Worm (Caenorhabditis elegans) whole organism, early embryonic: ENCODE data around the gene arrd-2.

ENCODE experiments used
- B0310.2 ChIP-seq: sonication (generic microtip); optimal IDR thresholded peaks from 2 replicates; lab custom pipeline; 2016; ENCODE audit warnings: mild to moderate bottlenecking, missing genetic modification characterization, missing compliant biosample characterization
- F13C5.2 ChIP-seq: sonication (generic microtip); optimal IDR thresholded peaks from 2 replicates; lab custom pipeline; 2017; ENCODE audit warnings: mild to moderate bottlenecking, missing genetic modification characterization, inconsistent platforms, missing compliant biosample characterization
- aly-1 ChIP-seq: sonication (generic microtip); optimal IDR thresholded peaks from 2 replicates; lab custom pipeline; 2016; ENCODE audit warnings: missing genetic modification characterization, missing compliant biosample characterization
- ama-1 ChIP-seq: fragments of 150-350 bp; optimal IDR thresholded peaks from 2 replicates; lab custom pipeline; 2014
- ceh-13 ChIP-seq: fragments of 200-800 bp; sonication (Bioruptor generic); optimal IDR thresholded peaks from 2 replicates; lab custom pipeline; 2018; ENCODE audit warnings: mild to moderate bottlenecking, missing genetic modification characterization, missing compliant biosample characterization
- ceh-36 ChIP-seq: sonication (generic microtip); optimal IDR thresholded peaks from 2 replicates; lab custom pipeline; 2016; ENCODE audit warnings: missing genetic modification characterization, inconsistent platforms, missing compliant biosample characterization
- ets-7 ChIP-seq: sonication (generic microtip); optimal IDR thresholded peaks from 2 replicates; lab custom pipeline; 2016; ENCODE audit warnings: missing genotype, missing genetic modification characterization, missing compliant biosample characterization
- flt-1 ChIP-seq: fragments of 200-800 bp; sonication (Bioruptor generic); IDR thresholded peaks from 2 replicates; pipeline ENCODE4 v1.3.6; 2022; ENCODE audit warnings: missing genetic modification characterization, missing compliant biosample characterization
- hmbx-1 ChIP-seq: sonication (generic microtip); optimal IDR thresholded peaks from 2 replicates; lab custom pipeline; 2016; ENCODE audit warnings: mild to moderate bottlenecking, missing genetic modification characterization, missing compliant biosample characterization
- hmg-4 ChIP-seq: fragments of 200-800 bp; sonication (Bioruptor generic); optimal IDR thresholded peaks from 2 replicates; lab custom pipeline; 2018; ENCODE audit warnings: mild to moderate bottlenecking, missing genetic modification characterization, missing compliant biosample characterization
- hnd-1 ChIP-seq: sonication (generic microtip); optimal IDR thresholded peaks from 2 replicates; lab custom pipeline; 2016; ENCODE audit warnings: missing genetic modification characterization, missing compliant biosample characterization
- pes-1 ChIP-seq: fragments of 200-800 bp; sonication (Bioruptor generic); IDR thresholded peaks from 2 replicates; pipeline ENCODE4 v1.3.6; 2022; ENCODE audit warnings: missing genetic modification reagents, missing genetic modification characterization, missing compliant biosample characterization
- scrt-1 ChIP-seq: fragments of 200-800 bp; sonication (Bioruptor generic); IDR thresholded peaks from 2 replicates; pipeline ENCODE4 v1.3.6; 2022; ENCODE audit warnings: missing genetic modification characterization, missing compliant biosample characterization
- sea-1 ChIP-seq: fragments of 200-800 bp; sonication (Bioruptor generic); conservative IDR thresholded peaks from 2 replicates; pipeline ENCODE4 v1.3.6; 2022; ENCODE audit warnings: missing genetic modification characterization, missing compliant biosample characterization
- tbx-11 ChIP-seq: fragments of 200-800 bp; sonication (Bioruptor generic); IDR thresholded peaks from 2 replicates; pipeline ENCODE4 v1.3.6; 2022; ENCODE audit warnings: missing genetic modification characterization, missing compliant biosample characterization
- tbx-37 ChIP-seq: fragments of 200-800 bp; sonication (Bioruptor generic); conservative IDR thresholded peaks from 2 replicates; pipeline ENCODE4 v1.3.6; 2022; ENCODE audit warnings: missing genetic modification reagents, missing genetic modification characterization, missing compliant biosample characterization
- tra-4 ChIP-seq: sonication (generic microtip); optimal IDR thresholded peaks from 2 replicates; lab custom pipeline; 2017; ENCODE audit warnings: missing genetic modification characterization, missing compliant biosample characterization

Gene arrd-2

ce11 chrII:9403087-9403486 is 4.5 kb upstream of the arrd-2 start, which contains the start of gene Y51B9A.6:
Y51B9A.6 (minus strand) TSS chrII:9403187.
- TF ChIP-seq B0310.2 (tag; lab: Kevin White, UChicago) (no peak), ceh-13 (GFP tag; lab: Kevin White, UChicago) (no peak), tra-4 (tag; lab: Kevin White, UChicago) (no peak), flt-1 (GFP tag; lab: Robert Waterston, UW) (no peak), hmbx-1 (tag; lab: Kevin White, UChicago) (no peak), scrt-1 (GFP tag; lab: Robert Waterston, UW) (no peak), ama-1 (no peak), aly-1 (tag; lab: Kevin White, UChicago) (no peak), ets-7 (tag; lab: Kevin White, UChicago) (no peak), F13C5.2 (tag; lab: Kevin White, UChicago) (no peak)

ce11 chrII:9403846-9404245 is 3.7 kb upstream of the arrd-2 start, which contains the start of gene Y51B9A.5:
Y51B9A.5 (plus strand) TSS chrII:9404146.
- no peak for TF ChIP-seq aly-1 (tag; lab: Kevin White, UChicago)
- TF ChIP-seq tra-4 (tag; lab: Kevin White, UChicago) = no peak
- no peak for TF ChIP-seq hnd-1 (tag; lab: Kevin White, UChicago)
- TF ChIP-seq hmg-4 (GFP tag; lab: Kevin White, UChicago) = no peak
- TF ChIP-seq sea-1 (GFP tag; lab: Robert Waterston, UW) = no peak
- TF ChIP-seq hmbx-1 (tag; lab: Kevin White, UChicago) = no peak
- TF ChIP-seq ama-1 = no peak
- TF ChIP-seq tbx-11 (GFP tag; lab: Robert Waterston, UW) = no peak
- no peak for TF ChIP-seq F13C5.2 (tag; lab: Kevin White, UChicago)
- no peak for TF ChIP-seq pes-1 (GFP tag; lab: Robert Waterston, UW)
- no peak for TF ChIP-seq flt-1 (GFP tag; lab: Robert Waterston, UW)
- no peak for TF ChIP-seq ceh-13 (GFP tag; lab: Kevin White, UChicago)
- no peak for TF ChIP-seq tbx-37 (GFP tag; lab: Robert Waterston, UW)
- no peak for TF ChIP-seq ets-7 (tag; lab: Kevin White, UChicago)
- no peak for TF ChIP-seq B0310.2 (tag; lab: Kevin White, UChicago)
- TF ChIP-seq ceh-36 (tag; lab: Kevin White, UChicago) = no peak
- TF ChIP-seq scrt-1 (GFP tag; lab: Robert Waterston, UW) = no peak

DNA sequence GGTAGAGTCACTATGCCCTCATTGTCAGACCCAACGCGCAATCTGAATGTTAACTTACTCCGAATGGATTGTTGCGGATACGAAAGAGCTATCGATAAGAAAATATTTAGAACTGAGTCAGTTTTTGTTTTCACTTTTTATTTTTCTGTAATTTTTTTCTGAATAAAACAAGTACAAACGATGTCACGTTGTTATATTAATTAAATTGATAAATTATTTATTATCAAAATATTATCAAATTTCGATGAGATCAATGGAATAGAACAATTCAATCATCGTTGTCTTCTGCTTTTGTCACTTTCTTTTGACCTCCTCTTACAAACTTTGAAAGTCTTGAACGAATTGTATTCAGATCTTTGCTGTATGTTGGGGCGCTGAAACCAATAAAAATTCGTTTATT is 549 bp upstream of the arrd-2 start, which contains the start of gene mpz-6:
mpz-6 (minus strand) TSS at position 101 of the 400 bp plus-strand sequence.
- TF ChIP-seq scrt-1 (GFP tag; lab: Robert Waterston, UW) = no peak
- TF ChIP-seq F13C5.2 (tag; lab: Kevin White, UChicago) = no peak
- TF ChIP-seq aly-1 (tag; lab: Kevin White, UChicago) = no peak
- no peak for TF ChIP-seq flt-1 (GFP tag; lab: Robert Waterston, UW)
- TF ChIP-seq hmbx-1 (tag; lab: Kevin White, UChicago) = no peak
- no peak for TF ChIP-seq B0310.2 (tag; lab: Kevin White, UChicago)
- no peak for TF ChIP-seq ceh-36 (tag; lab: Kevin White, UChicago)
- TF ChIP-seq tbx-37 (GFP tag; lab: Robert Waterston, UW) = no peak
- no peak for TF ChIP-seq sea-1 (GFP tag; lab: Robert Waterston, UW)
- TF ChIP-seq hmg-4 (GFP tag; lab: Kevin White, UChicago) = no peak
- TF ChIP-seq pes-1 (GFP tag; lab: Robert Waterston, UW) = no peak
- TF ChIP-seq ceh-13 (GFP tag; lab: Kevin White, UChicago) = no peak

DNA sequence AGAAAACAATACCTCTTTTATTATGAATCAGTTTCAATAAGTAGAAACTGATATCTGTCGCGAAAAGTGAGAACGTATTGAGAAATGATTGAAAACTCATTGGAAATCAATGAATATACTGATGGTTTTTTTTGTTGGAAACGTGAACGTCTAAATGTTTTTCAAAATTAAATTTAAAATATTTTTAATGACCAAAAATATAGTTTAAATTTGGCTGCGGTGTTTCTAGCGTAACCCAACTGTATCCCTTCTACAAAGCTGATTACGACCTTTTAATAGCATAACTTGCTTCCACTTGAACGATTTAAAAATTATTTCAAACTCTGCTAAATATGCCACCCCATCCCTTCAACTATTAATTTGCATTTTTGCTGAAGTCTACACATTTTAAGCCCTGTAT is 3.9 kb downstream of the arrd-2 start, which contains the start of gene M176.9:
M176.9 (minus strand) TSS at position 101 of the 400 bp plus-strand sequence.
- TF ChIP-seq pes-1 (GFP tag; lab: Robert Waterston, UW) (no peak), tbx-37 (GFP tag; lab: Robert Waterston, UW) (no peak), ceh-36 (tag; lab: Kevin White, UChicago) (no peak), aly-1 (tag; lab: Kevin White, UChicago) (no peak), ceh-13 (GFP tag; lab: Kevin White, UChicago) (no peak), ama-1 (no peak), hnd-1 (tag; lab: Kevin White, UChicago) (no peak), B0310.2 (tag; lab: Kevin White, UChicago) (no peak), flt-1 (GFP tag; lab: Robert Waterston, UW) (no peak), tbx-11 (GFP tag; lab: Robert Waterston, UW) (no peak)

DNA sequence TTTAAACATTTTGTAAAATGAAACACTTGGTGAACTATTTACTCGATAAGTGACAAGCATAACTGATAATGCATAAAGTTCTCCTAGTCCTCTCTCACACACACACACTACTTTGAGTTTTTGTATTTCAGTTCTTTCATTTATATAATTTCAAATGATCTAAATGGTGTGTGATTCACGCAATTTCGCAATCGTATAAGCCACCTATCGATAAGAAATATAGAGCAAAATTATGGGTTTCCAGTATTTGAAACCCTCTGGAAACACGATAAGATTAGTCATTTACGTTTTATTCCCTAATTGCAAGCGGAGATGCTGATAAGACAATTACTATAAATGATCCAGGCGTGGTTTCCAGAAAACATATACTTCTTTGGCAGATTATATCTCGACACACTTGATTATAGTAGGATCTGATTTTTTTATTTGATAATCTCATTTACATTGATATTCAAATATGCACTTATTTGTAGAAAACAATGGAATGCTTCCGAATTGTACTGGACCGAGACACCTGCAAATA is 4.6 kb downstream of the arrd-2 start, which contains the start of gene arrd-3:
arrd-3 (plus strand) TSS at position 473 of the 523 bp plus-strand sequence.
- TF ChIP-seq ets-7 (tag; lab: Kevin White, UChicago) (no peak), flt-1 (GFP tag; lab: Robert Waterston, UW) (no peak), tbx-37 (GFP tag; lab: Robert Waterston, UW) (no peak), ama-1 (no peak)

DNA sequence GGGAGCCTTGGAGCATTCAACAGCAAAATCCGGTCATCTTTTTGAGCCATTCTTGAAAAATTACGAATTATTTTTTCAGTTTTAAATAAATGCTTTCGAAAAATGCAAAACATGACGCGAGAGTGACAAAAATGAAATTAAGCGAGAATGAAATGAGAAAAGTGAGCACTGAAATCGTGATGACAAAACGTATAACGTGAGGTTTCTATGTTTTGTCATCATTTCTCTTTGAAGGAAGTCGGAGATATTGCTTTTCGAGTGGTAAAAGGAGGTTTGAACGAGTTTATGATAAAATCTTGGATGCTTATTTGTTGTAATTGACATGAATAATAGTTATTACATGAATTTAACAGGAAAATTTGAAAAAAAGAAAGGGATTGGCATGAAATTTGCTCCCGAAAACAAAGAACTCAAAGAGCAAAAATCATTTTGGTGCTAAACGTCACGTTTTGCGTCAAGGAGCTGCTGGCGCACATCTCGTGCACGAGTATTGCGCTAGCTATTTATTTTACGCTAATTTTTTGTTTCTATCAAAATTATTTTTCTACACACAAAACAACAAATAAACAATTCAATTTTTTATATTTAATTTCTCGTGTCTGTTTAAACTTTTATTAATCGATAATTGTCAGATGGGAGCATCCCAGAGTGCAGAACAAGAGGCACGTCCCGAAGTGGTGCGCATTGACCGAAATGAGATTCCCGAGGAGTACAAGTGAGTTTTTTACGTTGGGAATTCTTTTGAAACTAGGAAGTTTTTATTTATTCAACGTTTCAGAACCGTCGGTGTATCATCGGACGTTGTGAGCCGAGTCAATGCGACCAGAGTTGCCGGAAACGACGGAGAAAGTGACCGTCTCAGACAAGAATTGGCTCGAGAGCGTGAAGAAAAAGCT is 9.1 kb downstream of the arrd-2 start, which contains the start of the genes gss-1 and chch-3:
gss-1 (minus strand) TSS at position 51 of the 896 bp plus-strand sequence.
chch-3 (plus strand) TSS at position 633 of the 896 bp plus-strand sequence.
- TF ChIP-seq tra-4 (tag; lab: Kevin White, UChicago) = no peak
- no peak for TF ChIP-seq flt-1 (GFP tag; lab: Robert Waterston, UW)
- no peak for TF ChIP-seq aly-1 (tag; lab: Kevin White, UChicago)
- TF ChIP-seq F13C5.2 (tag; lab: Kevin White, UChicago) = no peak
- TF ChIP-seq pes-1 (GFP tag; lab: Robert Waterston, UW) = no peak
- no peak for TF ChIP-seq tbx-11 (GFP tag; lab: Robert Waterston, UW)
- TF ChIP-seq hmbx-1 (tag; lab: Kevin White, UChicago) = no peak
- no peak for TF ChIP-seq hmg-4 (GFP tag; lab: Kevin White, UChicago)
- TF ChIP-seq ama-1 = no peak
